Worm (Caenorhabditis elegans) whole organism, L4 larva: ENCODE data around the gene T09A12.8.

Source experiments
- sdz-12 ChIP-seq: fragments of 200-800 bp; sonication (Bioruptor generic); optimal IDR thresholded peaks from 2 replicates; lab custom pipeline; 2018; ENCODE audit warnings: mild to moderate bottlenecking, missing genetic modification characterization, missing compliant biosample characterization
- zag-1 ChIP-seq: fragments of 150-350 bp; optimal IDR thresholded peaks from 2 replicates; lab custom pipeline; 2014; ENCODE audit warnings: missing biosample characterization, missing genetic modification characterization

DNA sequence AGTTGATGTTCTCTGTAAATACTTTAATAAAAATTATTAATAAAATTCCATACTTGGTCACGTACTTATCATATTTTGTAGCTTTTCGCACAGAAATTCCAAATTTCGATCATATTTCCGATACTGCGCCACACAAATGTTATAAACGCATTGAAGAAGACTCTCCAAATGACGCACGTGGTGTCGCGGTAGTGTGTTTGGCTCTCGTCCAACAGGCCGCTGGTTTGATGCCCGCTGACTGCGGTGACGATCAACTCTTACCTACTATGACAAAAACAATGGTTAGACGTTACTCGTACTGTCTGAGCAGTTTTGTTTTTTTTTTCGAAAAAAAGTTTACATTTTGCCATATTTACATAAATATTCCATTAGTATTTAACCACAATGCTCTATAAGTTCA, 9.4 kb upstream of the T09A12.8 start:
- TF ChIP-seq zag-1 (tag; lab: Kevin White, UChicago) (no peak), sdz-12 (GFP tag; lab: Kevin White, UChicago) (peak; percentile 83)
